Fruit fly (Drosophila melanogaster): ENCODE data around the gene CG11586.
A peak's percentile ranks its signal among the peaks of the same experiment; 100 is the strongest.

CG11586 gene

dm6 chr3L:4286784-4287183, 24.5 kb upstream of the CG11586 start, which contains the start of gene TfIIEbeta (continued):
- TF ChIP-seq HLH3B (GFP tag; IDR thresholded peaks at IDR 0.05) (0 out of 2 replicates have a peak, but pooled peaks have one; percentile 24), CG16815 (GFP tag; optimal IDR thresholded peaks at IDR 0.05) (no peak), vvl (GFP tag; IDR thresholded peaks at IDR 0.05) (peak; percentile 46), Nf-YB (GFP tag; optimal IDR thresholded peaks at IDR 0.05) (no peak), Dfd (GFP tag; optimal IDR thresholded peaks at IDR 0.05) (no peak), CG1233 (GFP tag; optimal IDR thresholded peaks at IDR 0.05) (peak; percentile 37), ab (GFP tag; optimal IDR thresholded peaks at IDR 0.05) (no peak), gem (tag; optimal IDR thresholded peaks at IDR 0.05) (no peak), pho (GFP tag; optimal IDR thresholded peaks at IDR 0.05) (no peak), CG31224 (GFP tag; IDR thresholded peaks at IDR 0.05) (no peak), fru (optimal IDR thresholded peaks at IDR 0.05) (no peak), CG12299 (tag; optimal IDR thresholded peaks at IDR 0.05) (no peak), NK7.1 (GFP tag; optimal IDR thresholded peaks at IDR 0.05) (no peak), CG8478 (optimal IDR thresholded peaks at IDR 0.05) (no peak), CTCF (GFP tag; optimal IDR thresholded peaks at IDR 0.05) (no peak), CG9727 (GFP tag; optimal IDR thresholded peaks at IDR 0.05) (no peak), phol (tag; optimal IDR thresholded peaks at IDR 0.05) (peak; percentile 39), klu (GFP tag; IDR thresholded peaks at IDR 0.05) (no peak), CG2129 (GFP tag; IDR thresholded peaks at IDR 0.05; ENCODE audit: partially characterized antibody) (no peak), CG9215 (GFP tag; IDR thresholded peaks at IDR 0.05) (no peak), CG10267 (tag; optimal IDR thresholded peaks at IDR 0.05) (peak; percentile 56), slou (GFP tag; optimal IDR thresholded peaks at IDR 0.05) (no peak), CG3838 (GFP tag; optimal IDR thresholded peaks at IDR 0.05) (no peak), zen (tag; optimal IDR thresholded peaks at IDR 0.05) (no peak), Sox100B (GFP tag; optimal IDR thresholded peaks at IDR 0.05) (peak; percentile 58), stc (GFP tag; IDR thresholded peaks at IDR 0.05) (peak; percentile 7; the same call in 1 of the 2 replicates), Mad (GFP tag; optimal IDR thresholded peaks at IDR 0.05) (no peak), CG6765 (GFP tag; optimal IDR thresholded peaks at IDR 0.05) (no peak), nom (GFP tag; optimal IDR thresholded peaks at IDR 0.05) (peak; percentile 16), Antp (GFP tag; optimal IDR thresholded peaks at IDR 0.05) (no peak), Ptx1 (GFP tag; IDR thresholded peaks at IDR 0.05) (peak; percentile 47), CG10543 (GFP tag; optimal IDR thresholded peaks at IDR 0.05) (no peak), CG17912 (GFP tag; optimal IDR thresholded peaks at IDR 0.05) (no peak), CG10431 (GFP tag; optimal IDR thresholded peaks at IDR 0.05) (peak; percentile 25), CG2712 (tag; optimal IDR thresholded peaks at IDR 0.05) (peak; percentile 32), ase (GFP tag; IDR thresholded peaks at IDR 0.05) (no peak), CG12219 (GFP tag; optimal IDR thresholded peaks at IDR 0.05) (no peak), sqz (GFP tag; optimal IDR thresholded peaks at IDR 0.05) (no peak), lmd (GFP tag; IDR thresholded peaks at IDR 0.05) (no peak), CG17802 (tag; optimal IDR thresholded peaks at IDR 0.05) (no peak), gcm (GFP tag; optimal IDR thresholded peaks at IDR 0.05) (no peak), slbo (GFP tag; IDR thresholded peaks at IDR 0.05) (peak; percentile 54), sim (GFP tag; IDR thresholded peaks at IDR 0.05) (no peak), repo (GFP tag; optimal IDR thresholded peaks at IDR 0.05) (no peak), CG34224 (GFP tag; IDR thresholded peaks at IDR 0.05; ENCODE audit: partially characterized antibody) (no peak), CG9797 (GFP tag; optimal IDR thresholded peaks at IDR 0.05) (no peak), CG11085 (GFP tag; IDR thresholded peaks at IDR 0.05) (no peak), NC2β (GFP tag; optimal IDR thresholded peaks at IDR 0.05) (no peak), en (GFP tag; optimal IDR thresholded peaks at IDR 0.05) (no peak), p53 (GFP tag; optimal IDR thresholded peaks at IDR 0.05) (no peak), CG13424 (tag; optimal IDR thresholded peaks at IDR 0.05) (peak; percentile 15), dm (GFP tag; optimal IDR thresholded peaks at IDR 0.05) (no peak), CG8089 (GFP tag; optimal IDR thresholded peaks at IDR 0.05) (no peak), CG13123 (GFP tag; optimal IDR thresholded peaks at IDR 0.05) (no peak)

Data from whole organism, embryonic.